Fruit fly (Drosophila melanogaster) whole organism, embryonic: Measurements from ENCODE around the gene r-cup.

Source experiments
- Abd-B ChIP-seq: fragments of 200-800 bp; sonication (Bioruptor generic); optimal IDR thresholded peaks from 2 replicates; lab custom pipeline; 2018; ENCODE audit warnings: missing biosample characterization, mild to moderate bottlenecking, missing genetic modification characterization, moderate library complexity
- B-H1 ChIP-seq: fragments of 200-800 bp; sonication (Bioruptor generic); IDR thresholded peaks from 3 replicates; pipeline ENCODE4 v1.3.6; 2022; ENCODE audit warnings: missing biosample characterization, missing genetic modification characterization
- Bgb ChIP-seq: fragments of 200-800 bp; sonication (Bioruptor generic); IDR thresholded peaks from 2 replicates; pipeline ENCODE4 v1.3.6; 2022; ENCODE audit warnings: missing biosample characterization, missing genetic modification characterization; ENCODE audit not compliant: partially characterized antibody
- CG1233 ChIP-seq: fragments of 200-800 bp; sonication (Bioruptor generic); optimal IDR thresholded peaks from 4 replicates; lab custom pipeline; 2018; ENCODE audit warnings: missing biosample characterization, mild to moderate bottlenecking, missing genetic modification characterization
- CG13123 ChIP-seq: fragments of 200-800 bp; sonication (Bioruptor generic); optimal IDR thresholded peaks from 2 replicates; lab custom pipeline; 2016; ENCODE audit warnings: missing biosample characterization, missing genetic modification characterization
- CG14014 ChIP-seq: fragments of 200-800 bp; sonication (Bioruptor generic); IDR thresholded peaks from 2 replicates; pipeline ENCODE4 v1.3.6; 2022; ENCODE audit warnings: missing biosample characterization, missing genetic modification characterization
- CG14050 ChIP-seq: fragments of 200-800 bp; sonication (Bioruptor generic); IDR thresholded peaks from 3 replicates; pipeline ENCODE4 v1.3.6; 2022; ENCODE audit warnings: missing biosample characterization, missing genetic modification characterization
- CG14860 ChIP-seq: fragments of 200-800 bp; sonication (Bioruptor generic); IDR thresholded peaks from 3 replicates; pipeline ENCODE4 v1.3.6; 2022; ENCODE audit warnings: missing biosample characterization, missing genetic modification characterization; ENCODE audit not compliant: partially characterized antibody
- CG1529 ChIP-seq: fragments of 200-800 bp; sonication (Bioruptor generic); optimal IDR thresholded peaks from 3 replicates; lab custom pipeline; 2018; ENCODE audit warnings: missing biosample characterization, missing genetic modification characterization
- CG16813 ChIP-seq: fragments of 200-800 bp; sonication (Bioruptor generic); IDR thresholded peaks from 3 replicates; pipeline ENCODE4 v1.3.6; 2022; ENCODE audit warnings: missing biosample characterization, missing genetic modification characterization; ENCODE audit not compliant: partially characterized antibody
- CG17359 ChIP-seq: fragments of 200-800 bp; sonication (Bioruptor generic); optimal IDR thresholded peaks from 3 replicates; lab custom pipeline; 2018; ENCODE audit warnings: missing biosample characterization, mild to moderate bottlenecking, missing genetic modification characterization, moderate library complexity
- CG17829 ChIP-seq: fragments of 200-800 bp; optimal IDR thresholded peaks from 2 replicates; lab custom pipeline; 2019; ENCODE audit warnings: missing biosample characterization, mild to moderate bottlenecking, missing genetic modification characterization, moderate library complexity
- CG2202 ChIP-seq: fragments of 200-800 bp; sonication (Bioruptor generic); optimal IDR thresholded peaks from 2 replicates; lab custom pipeline; 2018; ENCODE audit warnings: missing biosample characterization, mild to moderate bottlenecking, missing genetic modification characterization
- CG30020 ChIP-seq: fragments of 200-800 bp; optimal IDR thresholded peaks from 2 replicates; lab custom pipeline; 2019; ENCODE audit warnings: missing biosample characterization, mild to moderate bottlenecking, missing genetic modification characterization, moderate library complexity
- CG32772 ChIP-seq: fragments of 200-800 bp; sonication (Bioruptor generic); IDR thresholded peaks from 2 replicates; pipeline ENCODE4 v1.3.6; 2022; ENCODE audit warnings: missing biosample characterization, missing genetic modification characterization
- CG3838 ChIP-seq: fragments of 200-800 bp; sonication (Bioruptor generic); optimal IDR thresholded peaks from 3 replicates; lab custom pipeline; 2016; ENCODE audit warnings: missing biosample characterization, missing genetic modification characterization
- CG4730 ChIP-seq: fragments of 200-800 bp; sonication (Bioruptor generic); IDR thresholded peaks from 2 replicates; pipeline ENCODE4 v1.3.6; 2022; ENCODE audit warnings: missing biosample characterization, missing genetic modification characterization
- CG5245 ChIP-seq: fragments of 200-800 bp; sonication (Bioruptor generic); optimal IDR thresholded peaks from 3 replicates; lab custom pipeline; 2016; ENCODE audit warnings: missing biosample characterization, missing genetic modification characterization
- CG6689 ChIP-seq: fragments of 200-800 bp; sonication (Bioruptor generic); IDR thresholded peaks from 2 replicates; pipeline ENCODE4 v1.3.6; 2022; ENCODE audit warnings: missing biosample characterization, missing genetic modification characterization
- CG7556 ChIP-seq: fragments of 200-800 bp; sonication (Bioruptor generic); optimal IDR thresholded peaks from 2 replicates; lab custom pipeline; 2017; ENCODE audit warnings: missing biosample characterization, mild to moderate bottlenecking, missing genetic modification characterization
- CG9215 ChIP-seq: fragments of 200-800 bp; sonication (Bioruptor generic); IDR thresholded peaks from 2 replicates; pipeline ENCODE4 v1.3.6; 2022; ENCODE audit warnings: missing biosample characterization, missing genetic modification characterization
- CG9609 ChIP-seq: fragments of 200-800 bp; sonication (Bioruptor generic); optimal IDR thresholded peaks from 3 replicates; lab custom pipeline; 2016; ENCODE audit warnings: missing biosample characterization, missing genetic modification characterization
- CTCF ChIP-seq: fragments of 200-800 bp; sonication (Bioruptor generic); optimal IDR thresholded peaks from 2 replicates; lab custom pipeline; 2017; ENCODE audit warnings: missing biosample characterization, mild to moderate bottlenecking, missing genetic modification characterization, moderate library complexity
- CkIIα-i1 ChIP-seq: fragments of 200-800 bp; sonication (Bioruptor generic); IDR thresholded peaks from 2 replicates; pipeline ENCODE4 v1.3.6; 2022; ENCODE audit warnings: missing biosample characterization, missing genetic modification characterization
- HHEX ChIP-seq: fragments of 200-800 bp; sonication (Bioruptor generic); optimal IDR thresholded peaks from 3 replicates; lab custom pipeline; 2017; ENCODE audit warnings: missing biosample characterization, mild to moderate bottlenecking, missing genetic modification characterization, missing genetic modification reagents
- HLHmδ ChIP-seq: fragments of 200-800 bp; sonication (Bioruptor generic); optimal IDR thresholded peaks from 2 replicates; lab custom pipeline; 2018; ENCODE audit warnings: missing biosample characterization, mild to moderate bottlenecking, missing genetic modification characterization, moderate library complexity
- HmgD ChIP-seq: fragments of 200-800 bp; sonication (Bioruptor generic); optimal IDR thresholded peaks from 3 replicates; lab custom pipeline; 2016; ENCODE audit warnings: missing biosample characterization, missing genetic modification characterization
- Hr3 ChIP-seq: fragments of 200-800 bp; sonication (Bioruptor generic); optimal IDR thresholded peaks from 3 replicates; lab custom pipeline; 2016; ENCODE audit warnings: missing biosample characterization, missing genetic modification characterization
- Lhr ChIP-seq: fragments of 200-800 bp; sonication (Bioruptor generic); optimal IDR thresholded peaks from 3 replicates; lab custom pipeline; 2017; ENCODE audit warnings: mild to moderate bottlenecking, missing biosample characterization, missing genetic modification reagents, missing genetic modification characterization
- MBD-R2 ChIP-seq: fragments of 200-800 bp; sonication (Bioruptor generic); IDR thresholded peaks from 2 replicates; pipeline ENCODE4 v1.3.6; 2022; ENCODE audit warnings: missing biosample characterization, missing genetic modification characterization
- NC2α ChIP-seq: fragments of 200-800 bp; sonication (Bioruptor generic); optimal IDR thresholded peaks from 2 replicates; lab custom pipeline; 2016; ENCODE audit warnings: missing biosample characterization, missing genetic modification characterization
- Nf-YA ChIP-seq: fragments of 200-800 bp; sonication (Bioruptor generic); IDR thresholded peaks from 2 replicates; pipeline ENCODE4 v1.3.6; 2022; ENCODE audit warnings: missing biosample characterization, missing genetic modification characterization
- Optix ChIP-seq: fragments of 200-800 bp; sonication (Bioruptor generic); IDR thresholded peaks from 3 replicates; pipeline ENCODE4 v1.3.6; 2022; ENCODE audit warnings: missing biosample characterization, missing genetic modification characterization
- ara ChIP-seq: fragments of 200-800 bp; sonication (Bioruptor generic); IDR thresholded peaks from 2 replicates; pipeline ENCODE4 v1.3.6; 2022; ENCODE audit warnings: missing biosample characterization, missing genetic modification characterization
- bigmax ChIP-seq: fragments of 200-800 bp; sonication (Bioruptor generic); optimal IDR thresholded peaks from 2 replicates; lab custom pipeline; 2018; ENCODE audit warnings: missing biosample characterization, mild to moderate bottlenecking, missing genetic modification characterization
- chm ChIP-seq: fragments of 200-800 bp; sonication (Bioruptor generic); IDR thresholded peaks from 2 replicates; pipeline ENCODE4 v1.3.6; 2022; ENCODE audit warnings: missing biosample characterization, missing genetic modification characterization
- cwo ChIP-seq: fragments of 200-800 bp; sonication (Bioruptor generic); optimal IDR thresholded peaks from 3 replicates; lab custom pipeline; 2017; ENCODE audit warnings: missing biosample characterization, missing genetic modification characterization, mild to moderate bottlenecking, moderate library complexity, missing genetic modification reagents
- esg ChIP-seq: fragments of 200-800 bp; sonication (Bioruptor generic); conservative IDR thresholded peaks from 2 replicates; pipeline ENCODE4 v1.3.6; 2022; ENCODE audit warnings: missing biosample characterization, missing genetic modification characterization
- exex ChIP-seq: fragments of 200-800 bp; sonication (Bioruptor generic); optimal IDR thresholded peaks from 4 replicates; lab custom pipeline; 2018; ENCODE audit warnings: missing biosample characterization, mild to moderate bottlenecking, missing genetic modification characterization, moderate library complexity
- fd64A ChIP-seq: fragments of 200-800 bp; sonication (Bioruptor generic); optimal IDR thresholded peaks from 3 replicates; lab custom pipeline; 2018; ENCODE audit warnings: missing biosample characterization, mild to moderate bottlenecking, missing genetic modification characterization
- fru ChIP-seq: fragments of >200 bp; optimal IDR thresholded peaks from 2 replicates; lab custom pipeline; 2017
- gce ChIP-seq: fragments of 200-800 bp; sonication (Bioruptor generic); IDR thresholded peaks from 3 replicates; pipeline ENCODE4 v1.3.6; 2022; ENCODE audit warnings: missing biosample characterization, missing genetic modification characterization
- gfzf ChIP-seq: fragments of 200-800 bp; sonication (Bioruptor generic); optimal IDR thresholded peaks from 2 replicates; lab custom pipeline; 2016; ENCODE audit warnings: missing biosample characterization, mild to moderate bottlenecking, missing genetic modification characterization, moderate library complexity
- jigr1 ChIP-seq: fragments of 200-800 bp; sonication (Bioruptor generic); IDR thresholded peaks from 3 replicates; pipeline ENCODE4 v1.3.6; 2022; ENCODE audit warnings: missing biosample characterization, missing genetic modification characterization
- jumu ChIP-seq: fragments of 200-800 bp; sonication (Bioruptor generic); optimal IDR thresholded peaks from 3 replicates; lab custom pipeline; 2016; ENCODE audit warnings: missing biosample characterization, missing genetic modification characterization
- nerfin-2 ChIP-seq: fragments of 200-800 bp; sonication (Bioruptor generic); IDR thresholded peaks from 2 replicates; pipeline ENCODE4 v1.3.6; 2022; ENCODE audit warnings: missing biosample characterization, missing genetic modification characterization; ENCODE audit not compliant: partially characterized antibody
- nmo ChIP-seq: fragments of 200-800 bp; sonication (Bioruptor generic); optimal IDR thresholded peaks from 2 replicates; lab custom pipeline; 2018; ENCODE audit warnings: missing biosample characterization, mild to moderate bottlenecking, missing genetic modification characterization, moderate library complexity
- p53 ChIP-seq: fragments of 200-800 bp; sonication (Bioruptor generic); optimal IDR thresholded peaks from 2 replicates; lab custom pipeline; 2016; ENCODE audit warnings: missing biosample characterization, missing genetic modification characterization
- phol ChIP-seq: fragments of 200-800 bp; sonication (Bioruptor generic); optimal IDR thresholded peaks from 3 replicates; lab custom pipeline; 2018; ENCODE audit warnings: missing biosample characterization, mild to moderate bottlenecking, missing genetic modification characterization, moderate library complexity
- repo ChIP-seq: fragments of 200-800 bp; sonication (Bioruptor generic); optimal IDR thresholded peaks from 2 replicates; lab custom pipeline; 2016; ENCODE audit warnings: missing biosample characterization, missing genetic modification characterization
- sima ChIP-seq: fragments of 200-800 bp; sonication (Bioruptor generic); optimal IDR thresholded peaks from 2 replicates; lab custom pipeline; 2016; ENCODE audit warnings: missing biosample characterization, missing genetic modification characterization
- sqz ChIP-seq: fragments of 200-800 bp; sonication (Bioruptor generic); optimal IDR thresholded peaks from 3 replicates; lab custom pipeline; 2018; ENCODE audit warnings: missing biosample characterization, mild to moderate bottlenecking, missing genetic modification characterization
- toy ChIP-seq: fragments of 200-800 bp; sonication (Bioruptor generic); IDR thresholded peaks from 2 replicates; pipeline ENCODE4 v1.3.6; 2022; ENCODE audit warnings: missing biosample characterization, missing genetic modification characterization

r-cup gene

dm6 chrX:21045448-21045941 is 19.8 kb upstream of the r-cup start (continued):
- TF ChIP-seq repo (GFP tag; lab: Kevin White, UChicago) (no peak), p53 (GFP tag; lab: Kevin White, UChicago) (no peak), Nf-YA (GFP tag; lab: Robert Waterston, UW) (no peak), phol (tag; lab: Kevin White, UChicago) (peak; percentile 51), CG14860 (no peak), CG30020 (no peak), bigmax (GFP tag; lab: Kevin White, UChicago) (no peak), sima (GFP tag; lab: Kevin White, UChicago) (no peak), CG17829 (peak; percentile 31), ara (GFP tag; lab: Robert Waterston, UW) (no peak), Hr3 (GFP tag; lab: Kevin White, UChicago) (no peak), MBD-R2 (GFP tag; lab: Robert Waterston, UW) (no peak), Lhr (GFP tag; lab: Kevin White, UChicago) (no peak), CG14050 (GFP tag; lab: Robert Waterston, UW) (no peak), exex (tag; lab: Kevin White, UChicago) (no peak), CG16813 (GFP tag; lab: Robert Waterston, UW) (no peak), CG5245 (GFP tag; lab: Kevin White, UChicago) (no peak), CTCF (GFP tag; lab: Kevin White, UChicago) (no peak), HLHmδ (GFP tag; lab: Kevin White, UChicago) (no peak), esg (GFP tag; lab: Robert Waterston, UW) (0 out of 2 replicates have a peak, but pooled peaks have one; percentile 24), jumu (GFP tag; lab: Kevin White, UChicago) (no peak), HmgD (GFP tag; lab: Kevin White, UChicago) (no peak), CG13123 (GFP tag; lab: Kevin White, UChicago) (no peak), CG32772 (peak; percentile 42), Bgb (no peak), nerfin-2 (GFP tag; lab: Robert Waterston, UW) (no peak), gfzf (GFP tag; lab: Kevin White, UChicago) (no peak), CG14014 (no peak), fd64A (GFP tag; lab: Kevin White, UChicago) (no peak), CG4730 (GFP tag; lab: Robert Waterston, UW) (no peak), gce (GFP tag; lab: Robert Waterston, UW) (no peak), Abd-B (GFP tag; lab: Kevin White, UChicago) (no peak), B-H1 (GFP tag; lab: Robert Waterston, UW) (no peak), CkIIα-i1 (no peak), CG17359 (peak; percentile 13), CG6689 (GFP tag; lab: Robert Waterston, UW) (peak; percentile 33; the same call in 1 of the 2 replicates), jigr1 (GFP tag; lab: Robert Waterston, UW) (no peak), fru (lab: Kevin White, UChicago) (no peak), Optix (GFP tag; lab: Robert Waterston, UW) (no peak), CG3838 (GFP tag; lab: Kevin White, UChicago) (no peak), CG1529 (no peak), cwo (GFP tag; lab: Kevin White, UChicago) (no peak), CG9609 (no peak), CG9215 (no peak), NC2α (no peak), CG2202 (tag; lab: Kevin White, UChicago) (no peak), chm (no peak), toy (GFP tag; lab: Robert Waterston, UW) (no peak), HHEX (peak; percentile 13), sqz (no peak), CG7556 (GFP tag; lab: Kevin White, UChicago) (no peak), CG1233 (GFP tag; lab: Kevin White, UChicago) (no peak), nmo (GFP tag; lab: Kevin White, UChicago) (peak; percentile 12)
